Worm (Caenorhabditis elegans) whole organism, young adult: ENCODE data around the gene algn-13.
A peak's percentile ranks its signal among the peaks of the same experiment; 100 is the strongest.

Experiments used
- B0019.2 ChIP-seq: fragments of 200-800 bp; sonication (Bioruptor generic); conservative IDR thresholded peaks from 2 replicates; pipeline ENCODE4 v1.3.6; 2022; ENCODE audit warnings: missing genetic modification reagents, missing genetic modification characterization, missing compliant biosample characterization
- B0261.1 ChIP-seq: sonication (generic microtip); optimal IDR thresholded peaks from 2 replicates; lab custom pipeline; 2016; ENCODE audit warnings: mild to moderate bottlenecking, missing genetic modification characterization, moderate library complexity, missing compliant biosample characterization
- B0336.3 ChIP-seq: fragments of 200-800 bp; sonication (Bioruptor generic); IDR thresholded peaks from 2 replicates; pipeline ENCODE4 v1.3.6; 2022; ENCODE audit warnings: missing genetic modification characterization, missing compliant biosample characterization
- C17E4.6 ChIP-seq: fragments of 200-800 bp; sonication (Bioruptor generic); IDR thresholded peaks from 2 replicates; pipeline ENCODE4 v1.3.6; 2022; ENCODE audit warnings: missing genetic modification reagents, missing genetic modification characterization, missing compliant biosample characterization
- F39B2.1 ChIP-seq: fragments of 200-800 bp; sonication (Bioruptor generic); IDR thresholded peaks from 2 replicates; pipeline ENCODE4 v1.3.6; 2022; ENCODE audit warnings: missing genetic modification reagents, missing genetic modification characterization, missing compliant biosample characterization
- F57A8.1 ChIP-seq: fragments of 200-800 bp; sonication (Bioruptor generic); optimal IDR thresholded peaks from 2 replicates; lab custom pipeline; 2018; ENCODE audit warnings: mild to moderate bottlenecking, missing genetic modification characterization, moderate library complexity, missing compliant biosample characterization
- T07F8.4 ChIP-seq: sonication (generic microtip); optimal IDR thresholded peaks from 2 replicates; lab custom pipeline; 2016; ENCODE audit warnings: mild to moderate bottlenecking, missing genetic modification characterization, moderate library complexity, missing compliant biosample characterization
- T26A5.8 ChIP-seq: sonication (generic microtip); optimal IDR thresholded peaks from 2 replicates; lab custom pipeline; 2016; ENCODE audit warnings: missing genetic modification characterization, missing compliant biosample characterization
- Y53G8AR.9 ChIP-seq: fragments of 200-800 bp; sonication (Bioruptor generic); conservative IDR thresholded peaks from 2 replicates; pipeline ENCODE4 v1.3.6; 2022; ENCODE audit warnings: missing genetic modification reagents, missing genetic modification characterization, missing compliant biosample characterization
- Y95B8A.8 ChIP-seq: fragments of 200-800 bp; sonication (Bioruptor generic); IDR thresholded peaks from 2 replicates; pipeline ENCODE4 v1.3.6; 2022; ENCODE audit warnings: missing genetic modification reagents, missing genetic modification characterization, missing compliant biosample characterization
- atf-7 ChIP-seq: sonication (generic microtip); optimal IDR thresholded peaks from 2 replicates; lab custom pipeline; 2017; ENCODE audit warnings: mild to moderate bottlenecking, missing genetic modification characterization, missing compliant biosample characterization
- attf-3 ChIP-seq: fragments of 200-800 bp; sonication (Bioruptor generic); conservative IDR thresholded peaks from 2 replicates; pipeline ENCODE4 v1.3.6; 2022; ENCODE audit warnings: missing genetic modification reagents, missing genetic modification characterization, missing compliant biosample characterization
- attf-5 ChIP-seq: fragments of 200-800 bp; sonication (Bioruptor generic); optimal IDR thresholded peaks from 2 replicates; lab custom pipeline; 2018; ENCODE audit warnings: mild to moderate bottlenecking, missing genetic modification characterization, missing compliant biosample characterization
- bed-1 ChIP-seq: fragments of 200-800 bp; sonication (Bioruptor generic); IDR thresholded peaks from 2 replicates; pipeline ENCODE4 v1.3.6; 2022; ENCODE audit warnings: missing genetic modification reagents, missing genetic modification characterization, missing compliant biosample characterization
- bed-2 ChIP-seq: fragments of 200-800 bp; sonication (Bioruptor generic); IDR thresholded peaks from 2 replicates; pipeline ENCODE4 v1.3.6; 2022; ENCODE audit warnings: missing genetic modification reagents, missing genetic modification characterization, missing compliant biosample characterization
- ceh-100 ChIP-seq: fragments of 200-800 bp; sonication (Bioruptor generic); IDR thresholded peaks from 2 replicates; pipeline ENCODE4 v1.3.6; 2022; ENCODE audit warnings: missing genetic modification reagents, missing genetic modification characterization, missing compliant biosample characterization
- dox-1 ChIP-seq: fragments of 200-800 bp; sonication (Bioruptor generic); IDR thresholded peaks from 2 replicates; pipeline ENCODE4 v1.3.6; 2022; ENCODE audit warnings: missing genetic modification reagents, missing genetic modification characterization, missing compliant biosample characterization
- dpff-1 ChIP-seq: sonication (generic microtip); optimal IDR thresholded peaks from 2 replicates; lab custom pipeline; 2017; ENCODE audit warnings: mild to moderate bottlenecking, missing genetic modification characterization, missing compliant biosample characterization
- dpl-1 ChIP-seq: fragments of 150-350 bp; optimal IDR thresholded peaks from 2 replicates; lab custom pipeline; 2014; ENCODE audit warnings: missing biosample characterization, missing genetic modification reagents, missing genetic modification characterization
- egl-18 ChIP-seq: fragments of 200-800 bp; sonication (Bioruptor generic); IDR thresholded peaks from 2 replicates; pipeline ENCODE4 v1.3.6; 2022; ENCODE audit warnings: missing genetic modification reagents, missing genetic modification characterization, missing compliant biosample characterization
- egrh-3 ChIP-seq: fragments of 200-800 bp; sonication (Bioruptor generic); IDR thresholded peaks from 2 replicates; pipeline ENCODE4 v1.3.6; 2022; ENCODE audit warnings: missing genetic modification reagents, missing genetic modification characterization, missing compliant biosample characterization
- hlh-26 ChIP-seq: fragments of 200-800 bp; sonication (Bioruptor generic); conservative IDR thresholded peaks from 2 replicates; pipeline ENCODE4 v1.3.6; 2022; ENCODE audit warnings: missing genetic modification reagents, missing genetic modification characterization, missing compliant biosample characterization
- hmg-1.2 ChIP-seq: fragments of 200-800 bp; sonication (Bioruptor generic); IDR thresholded peaks from 2 replicates; pipeline ENCODE4 v1.3.6; 2022; ENCODE audit warnings: missing genetic modification reagents, missing genetic modification characterization, missing compliant biosample characterization
- hrde-1 ChIP-seq: sonication (generic microtip); optimal IDR thresholded peaks from 2 replicates; lab custom pipeline; 2016; ENCODE audit warnings: missing genetic modification characterization, mild to moderate bottlenecking, missing compliant biosample characterization, moderate library complexity, missing genotype, missing genetic modification reagents, borderline replicate concordance
- hsf-1 ChIP-seq: fragments of 200-800 bp; sonication (Bioruptor generic); IDR thresholded peaks from 2 replicates; pipeline ENCODE4 v1.3.6; 2022; ENCODE audit warnings: missing genetic modification reagents, missing genetic modification characterization, missing compliant biosample characterization
- lin-40 ChIP-seq: sonication (generic microtip); optimal IDR thresholded peaks from 2 replicates; lab custom pipeline; 2016; ENCODE audit warnings: missing genetic modification characterization, mild to moderate bottlenecking, missing compliant biosample characterization, missing genotype, missing genetic modification reagents
- lsy-27 ChIP-seq: sonication (generic microtip); optimal IDR thresholded peaks from 2 replicates; lab custom pipeline; 2017; ENCODE audit warnings: missing genetic modification characterization, mild to moderate bottlenecking, missing compliant biosample characterization, antibody characterized with exemption, missing genotype, borderline replicate concordance; ENCODE audit not compliant: insufficient read depth
- madf-10 ChIP-seq: sonication (generic microtip); optimal IDR thresholded peaks from 2 replicates; lab custom pipeline; 2016; ENCODE audit warnings: mild to moderate bottlenecking, missing genetic modification characterization, missing compliant biosample characterization
- madf-8 ChIP-seq: fragments of 200-800 bp; sonication (Bioruptor generic); conservative IDR thresholded peaks from 2 replicates; pipeline ENCODE4 v1.3.6; 2022; ENCODE audit warnings: missing genetic modification reagents, missing genetic modification characterization, missing compliant biosample characterization
- mcd-1 ChIP-seq: fragments of 200-800 bp; sonication (Bioruptor generic); IDR thresholded peaks from 2 replicates; pipeline ENCODE4 v1.3.6; 2022; ENCODE audit warnings: missing genetic modification reagents, missing genetic modification characterization, missing compliant biosample characterization
- mel-28 ChIP-seq: sonication (generic microtip); optimal IDR thresholded peaks from 2 replicates; lab custom pipeline; 2016; ENCODE audit warnings: borderline replicate concordance, mild to moderate bottlenecking, missing genetic modification characterization, missing compliant biosample characterization
- pbrm-1 ChIP-seq: fragments of 200-800 bp; sonication (Bioruptor generic); IDR thresholded peaks from 2 replicates; pipeline ENCODE4 v1.3.6; 2022; ENCODE audit warnings: missing genetic modification reagents, missing genetic modification characterization, missing compliant biosample characterization
- pha-4 ChIP-seq: fragments of 150-350 bp; sonication (generic microtip); optimal IDR thresholded peaks from 2 replicates; lab custom pipeline; 2014; ENCODE audit warnings: missing biosample characterization, missing genetic modification reagents, missing genetic modification characterization
- rec-8 ChIP-seq, 2 experiments: sonication (generic microtip); optimal IDR thresholded peaks; 2 replicates each; lab custom pipeline; 2016; ENCODE audit warnings: mild to moderate bottlenecking in 2 of 2, missing genetic modification characterization in 2 of 2, missing genetic modification reagents in 2 of 2, missing genotype in 2 of 2, missing biosample characterization in 1 of 2, missing compliant biosample characterization in 1 of 2, moderate library complexity in 1 of 2
- sdz-38 ChIP-seq: sonication (generic microtip); optimal IDR thresholded peaks from 2 replicates; lab custom pipeline; 2016; ENCODE audit warnings: missing genotype, missing genetic modification characterization, missing compliant biosample characterization
- snpc-1.3 ChIP-seq: sonication (generic microtip); optimal IDR thresholded peaks from 2 replicates; lab custom pipeline; 2017; ENCODE audit warnings: missing genetic modification characterization, mild to moderate bottlenecking, missing compliant biosample characterization, antibody characterized with exemption, moderate library complexity, missing genotype, missing genetic modification reagents; ENCODE audit not compliant: insufficient read depth
- somi-1 ChIP-seq: fragments of 200-800 bp; sonication (Bioruptor generic); optimal IDR thresholded peaks from 2 replicates; lab custom pipeline; 2018; ENCODE audit warnings: mild to moderate bottlenecking, missing genetic modification characterization, missing compliant biosample characterization
- sptf-2 ChIP-seq: fragments of 200-800 bp; sonication (Bioruptor generic); optimal IDR thresholded peaks from 2 replicates; lab custom pipeline; 2018; ENCODE audit warnings: mild to moderate bottlenecking, missing genetic modification characterization, missing compliant biosample characterization
- unc-130 ChIP-seq: sonication (generic microtip); optimal IDR thresholded peaks from 2 replicates; lab custom pipeline; 2016; ENCODE audit warnings: missing genetic modification reagents, missing genetic modification characterization, missing compliant biosample characterization
- unc-62 ChIP-seq: fragments of 150-350 bp; optimal IDR thresholded peaks from 2 replicates; lab custom pipeline; 2014; ENCODE audit warnings: missing biosample characterization, missing genetic modification reagents, missing genetic modification characterization
- zfh-2 ChIP-seq: fragments of 200-800 bp; sonication (Bioruptor generic); conservative IDR thresholded peaks from 2 replicates; pipeline ENCODE4 v1.3.6; 2022; ENCODE audit warnings: missing genetic modification reagents, missing genetic modification characterization, missing compliant biosample characterization
- ztf-28 ChIP-seq: fragments of 200-800 bp; sonication (Bioruptor generic); IDR thresholded peaks from 2 replicates; pipeline ENCODE4 v1.3.6; 2022; ENCODE audit warnings: missing genetic modification reagents, missing genetic modification characterization, missing compliant biosample characterization
- ztf-6 ChIP-seq: fragments of 200-800 bp; sonication (Bioruptor generic); IDR thresholded peaks from 2 replicates; pipeline ENCODE4 v1.3.6; 2022; ENCODE audit warnings: missing genetic modification reagents, missing genetic modification characterization, missing compliant biosample characterization

The algn-13 gene

DNA sequence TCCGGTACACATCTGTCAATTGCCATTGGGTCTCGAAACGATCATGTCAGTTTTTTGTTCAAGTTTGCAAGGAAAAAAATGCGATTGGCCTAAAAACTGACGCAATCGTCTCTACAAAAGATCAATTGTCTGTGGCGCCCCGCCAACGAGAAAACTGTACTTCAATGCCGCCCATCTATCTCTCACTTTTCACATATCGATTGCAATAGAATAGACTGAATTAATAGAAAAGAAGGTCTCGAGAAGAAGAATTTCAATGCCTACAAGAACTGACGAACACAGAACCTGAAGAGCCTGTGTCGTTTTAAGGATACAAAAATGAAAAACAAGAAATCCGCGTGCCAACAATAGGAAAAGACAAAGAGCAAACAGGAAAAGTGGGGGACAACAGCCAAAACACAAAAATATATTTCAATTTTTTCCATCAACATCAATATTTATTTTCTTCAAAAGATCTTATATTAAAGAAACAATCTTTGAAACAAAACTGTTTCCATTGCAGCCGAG, 46.6 kb upstream of the algn-13 start (continued):
- TF ChIP-seq hlh-26 (GFP tag; lab: Robert Waterston, UW) (no peak), ceh-100 (GFP tag; lab: Robert Waterston, UW) (no peak), B0019.2 (GFP tag; lab: Robert Waterston, UW) (no peak), attf-5 (GFP tag; lab: Kevin White, UChicago) (peak; percentile 61), dox-1 (GFP tag; lab: Robert Waterston, UW) (peak; percentile 59; the same call in 1 of the 2 replicates), unc-130 (GFP tag; lab: Kevin White, UChicago) (no peak), dpl-1 (no peak), F57A8.1 (GFP tag; lab: Kevin White, UChicago) (no peak), hmg-1.2 (peak; percentile 8; the same call in 1 of the 2 replicates), somi-1 (peak; percentile 14), lin-40 (tag; lab: Kevin White, UChicago) (peak; percentile 36), madf-8 (GFP tag; lab: Robert Waterston, UW) (no peak; the same call in 1 of the 2 replicates), hsf-1 (GFP tag; lab: Robert Waterston, UW) (peak; percentile 53; the same call in 1 of the 2 replicates), egrh-3 (GFP tag; lab: Robert Waterston, UW) (no peak), snpc-1.3 (tag; lab: Kevin White, UChicago) (peak; percentile 37), C17E4.6 (GFP tag; lab: Robert Waterston, UW) (0 out of 2 replicates have a peak, but pooled peaks have one; percentile 27), B0261.1 (tag; lab: Kevin White, UChicago) (no peak), pha-4 (tag; lab: Kevin White, UChicago) (no peak), bed-1 (GFP tag; lab: Robert Waterston, UW) (no peak), attf-3 (GFP tag; lab: Robert Waterston, UW) (no peak), sptf-2 (GFP tag; lab: Kevin White, UChicago) (no peak), madf-10 (tag; lab: Kevin White, UChicago) (peak; percentile 22), pbrm-1 (GFP tag; lab: Robert Waterston, UW) (peak; percentile 59; the same call in 1 of the 2 replicates), atf-7 (tag; lab: Kevin White, UChicago) (peak; percentile 12), mcd-1 (GFP tag; lab: Robert Waterston, UW) (peak; percentile 42; the same call in 1 of the 2 replicates), ztf-6 (GFP tag; lab: Robert Waterston, UW) (no peak), dpff-1 (tag; lab: Kevin White, UChicago) (no peak), rec-8 (tag; optimal IDR thresholded peaks at IDR 0.05; lab: Kevin White, UChicago) (no peak), Y95B8A.8 (GFP tag; lab: Robert Waterston, UW) (no peak), egl-18 (no peak)

DNA sequence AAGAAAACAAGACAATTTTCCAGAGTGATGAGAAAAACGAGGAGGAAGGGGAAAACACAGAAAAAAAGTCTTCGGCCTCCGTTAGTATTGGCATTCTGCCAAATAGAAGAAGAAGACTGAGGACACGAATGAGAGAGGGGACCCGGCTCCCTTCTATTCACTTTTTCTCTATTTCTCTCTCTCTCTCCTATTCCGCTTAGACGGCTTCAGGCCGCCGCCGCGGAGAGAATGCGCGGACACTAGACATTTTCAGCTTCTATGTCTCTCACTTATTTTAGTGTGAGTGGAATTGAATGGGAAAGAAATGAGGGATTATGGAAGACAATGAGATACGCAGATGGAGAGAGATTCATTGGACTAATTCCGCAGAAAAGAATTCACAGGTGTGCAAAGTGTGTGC, 45.0 kb upstream of the algn-13 start:
- TF ChIP-seq snpc-1.3 (tag; lab: Kevin White, UChicago) (no peak), zfh-2 (0 out of 2 replicates have a peak, but pooled peaks have one; percentile 16), ztf-28 (GFP tag; lab: Robert Waterston, UW) (no peak), T26A5.8 (tag; lab: Kevin White, UChicago) (no peak)

DNA sequence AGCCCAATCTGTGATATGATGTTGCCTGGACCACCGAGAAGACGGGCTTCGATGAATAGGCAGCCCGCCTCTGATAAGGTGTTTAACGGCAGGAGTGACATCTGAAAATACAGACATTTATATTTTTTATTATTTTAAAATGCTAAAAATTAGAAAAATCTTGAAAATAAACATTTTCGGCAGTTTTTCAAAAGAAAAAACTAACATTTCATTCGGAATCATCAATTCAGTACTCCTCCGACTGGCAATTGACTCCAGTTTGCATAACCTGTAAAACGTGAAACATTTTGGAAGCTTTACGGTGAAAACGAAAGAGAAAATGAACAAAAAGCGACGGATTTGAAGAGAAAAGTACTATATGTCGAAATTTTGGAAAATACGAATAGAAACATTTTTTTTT, 44.0 kb upstream of the algn-13 start, which contains the start of gene ric-7:
Gene ric-7 (minus strand): TSS at position 101 of the 400 bp plus-strand sequence.
- no peak for TF ChIP-seq bed-1 (GFP tag; lab: Robert Waterston, UW)
- TF ChIP-seq hrde-1 = no peak
- TF ChIP-seq pbrm-1 (GFP tag; lab: Robert Waterston, UW) = no peak
- TF ChIP-seq Y53G8AR.9 (GFP tag; lab: Robert Waterston, UW) = no peak
- no peak for TF ChIP-seq lsy-27 (tag; lab: Kevin White, UChicago)
- TF ChIP-seq unc-62 = no peak
- TF ChIP-seq dpl-1 = no peak
- TF ChIP-seq mel-28 = no peak
- TF ChIP-seq bed-2 (GFP tag; lab: Robert Waterston, UW) = no peak
- TF ChIP-seq sdz-38 (tag; lab: Kevin White, UChicago) = no peak
- TF ChIP-seq F39B2.1 = no peak
- no peak for TF ChIP-seq T07F8.4 (tag; lab: Kevin White, UChicago)
- no peak for TF ChIP-seq B0336.3 (GFP tag; lab: Robert Waterston, UW)
